Worm (Caenorhabditis elegans) whole organism, L4/young adult: Measurements from ENCODE around the gene npr-32.

Source experiments
- W03F9.2 ChIP-seq: fragments of 150-350 bp; optimal IDR thresholded peaks from 2 replicates; lab custom pipeline; 2014; ENCODE audit warnings: missing biosample characterization, missing genetic modification characterization
- dao-5 ChIP-seq: sonication (generic microtip); optimal IDR thresholded peaks from 2 replicates; lab custom pipeline; 2016; ENCODE audit warnings: missing genotype, missing genetic modification characterization, moderate library complexity, missing compliant biosample characterization
- him-1 ChIP-seq: sonication (generic microtip); optimal IDR thresholded peaks from 2 replicates; lab custom pipeline; 2016; ENCODE audit warnings: missing genotype, missing genetic modification reagents, missing genetic modification characterization, missing compliant biosample characterization

The npr-32 gene

DNA sequence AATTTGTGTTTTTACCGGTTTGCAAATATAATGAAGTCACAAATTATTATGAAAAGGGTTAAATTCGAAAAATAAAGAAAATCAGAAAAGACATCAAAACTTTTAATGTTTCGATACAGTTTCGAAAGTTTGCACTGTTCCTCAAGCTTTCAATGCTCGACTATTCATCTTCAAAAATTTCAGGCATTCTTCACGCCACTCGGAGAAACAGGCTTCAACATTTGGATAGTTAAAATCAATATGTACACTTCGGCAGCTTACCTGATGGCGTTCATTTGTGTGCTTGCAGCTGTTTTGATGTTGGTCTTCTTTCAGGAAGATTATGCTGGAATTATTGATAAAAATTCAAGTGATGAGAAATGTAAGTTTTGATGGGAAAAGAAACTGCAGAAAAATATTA lies 16.3 kb upstream of the npr-32 start:
- TF ChIP-seq W03F9.2 (no peak), him-1 (tag; lab: Kevin White, UChicago) (no peak), dao-5 (tag; lab: Kevin White, UChicago) (no peak)

DNA sequence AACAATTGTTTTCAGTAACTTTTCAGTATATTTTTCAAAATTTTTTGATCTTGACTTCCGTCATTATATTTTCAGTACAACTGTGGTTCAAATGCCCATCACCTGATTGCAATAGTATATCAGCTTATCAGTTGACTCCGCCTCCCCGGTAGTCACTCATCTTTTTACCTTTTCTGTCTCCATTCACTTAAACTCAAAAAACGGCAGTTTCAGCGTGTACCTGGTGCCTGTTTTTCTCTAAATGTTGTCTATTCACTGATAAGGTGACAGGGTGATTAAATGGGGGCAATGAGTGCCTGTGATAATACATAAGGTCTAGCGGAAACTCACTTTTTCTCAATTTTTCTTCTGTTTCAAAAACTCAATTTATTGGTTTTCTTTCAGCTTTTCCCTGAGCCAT lies 14.3 kb upstream of the npr-32 start, which contains the start of gene ZK550.2:
Gene ZK550.2, plus strand, starts transcription at position 385 of the 400 bp plus-strand sequence.
- TF ChIP-seq W03F9.2 = peak; percentile 38
- no peak for TF ChIP-seq him-1 (tag; lab: Kevin White, UChicago)

DNA sequence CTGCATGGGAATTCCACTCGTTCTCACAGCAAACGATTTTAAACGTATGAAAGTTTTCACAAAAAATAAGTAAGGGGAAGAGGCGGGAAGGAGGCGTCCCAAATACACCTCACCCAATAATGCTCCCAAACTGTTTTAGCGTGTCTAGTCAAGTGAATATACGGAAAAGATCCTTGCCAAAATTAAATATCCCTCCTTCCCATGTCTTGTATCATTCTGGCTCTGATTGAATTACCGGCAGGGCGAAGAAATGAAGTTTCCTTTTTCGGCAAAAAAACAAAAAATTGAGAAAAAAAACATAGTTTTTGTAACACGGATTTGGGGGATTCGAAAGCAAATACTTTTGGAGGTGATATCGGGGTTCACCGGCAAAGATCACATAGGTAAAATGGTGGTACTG lies 8.1 kb upstream of the npr-32 start:
- TF ChIP-seq dao-5 (tag; lab: Kevin White, UChicago) (no peak), W03F9.2 (no peak), him-1 (tag; lab: Kevin White, UChicago) (no peak)

DNA sequence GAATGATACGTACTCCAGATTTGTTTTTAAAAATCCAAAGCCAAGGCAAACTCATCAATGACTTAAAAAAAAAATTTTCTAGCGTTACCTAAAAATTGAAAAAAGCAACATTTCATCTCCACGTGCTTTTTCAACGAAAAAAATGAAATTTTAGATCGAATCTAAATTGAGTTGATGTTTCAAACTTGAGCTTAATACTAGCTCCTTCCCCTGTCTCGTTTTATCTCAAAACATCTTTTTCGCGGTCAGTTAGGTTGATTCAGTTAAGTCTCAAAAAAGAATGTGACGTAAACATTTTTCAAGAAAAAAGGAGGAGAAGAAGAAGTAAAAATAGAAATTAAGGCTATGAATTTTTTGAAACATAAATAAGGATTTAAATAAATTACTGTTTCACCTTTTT lies 6.2 kb upstream of the npr-32 start:
- TF ChIP-seq W03F9.2 (no peak), him-1 (tag; lab: Kevin White, UChicago) (no peak), dao-5 (tag; lab: Kevin White, UChicago) (no peak)

DNA sequence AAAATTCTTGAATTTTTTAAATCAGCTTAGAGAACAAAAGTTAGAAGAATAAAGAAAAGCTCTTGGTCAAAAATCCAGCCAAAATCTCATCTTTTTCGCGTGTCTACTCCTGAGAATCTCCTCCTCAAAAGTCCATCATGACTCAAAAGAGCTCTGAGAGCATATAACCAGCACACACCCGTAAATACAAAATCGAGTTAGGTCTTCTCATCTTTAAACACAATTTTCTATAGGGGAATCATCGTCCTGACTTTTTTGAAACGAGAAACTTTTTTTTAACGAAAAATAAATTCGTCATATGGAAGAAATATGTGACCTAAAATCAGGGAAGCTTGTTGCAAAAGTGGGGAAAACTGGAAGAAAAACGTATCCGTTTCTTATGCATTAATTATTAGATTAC lies 2.6 kb upstream of the npr-32 start:
- TF ChIP-seq dao-5 (tag; lab: Kevin White, UChicago) (no peak), him-1 (tag; lab: Kevin White, UChicago) (no peak), W03F9.2 (no peak)

DNA sequence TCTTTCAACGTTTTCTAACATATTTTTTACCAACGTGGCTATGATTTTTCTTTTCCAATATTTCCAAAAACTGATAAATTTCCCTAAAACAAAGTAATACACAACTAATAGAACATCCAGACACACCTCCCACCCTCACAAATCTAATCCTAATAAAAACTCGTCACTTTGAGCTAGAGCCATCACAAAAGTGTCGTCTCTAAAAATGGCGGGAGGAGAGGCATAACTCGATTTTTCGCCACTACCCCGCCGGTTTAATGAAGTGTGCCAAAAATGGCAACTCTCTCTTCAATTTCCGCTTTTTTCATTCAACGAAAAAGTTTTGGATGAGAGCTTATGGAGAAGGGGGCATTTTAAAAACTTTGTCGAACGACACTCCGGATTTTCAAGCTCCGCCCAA lies 2.0 kb upstream of the npr-32 start:
- no peak for TF ChIP-seq him-1 (tag; lab: Kevin White, UChicago)

DNA sequence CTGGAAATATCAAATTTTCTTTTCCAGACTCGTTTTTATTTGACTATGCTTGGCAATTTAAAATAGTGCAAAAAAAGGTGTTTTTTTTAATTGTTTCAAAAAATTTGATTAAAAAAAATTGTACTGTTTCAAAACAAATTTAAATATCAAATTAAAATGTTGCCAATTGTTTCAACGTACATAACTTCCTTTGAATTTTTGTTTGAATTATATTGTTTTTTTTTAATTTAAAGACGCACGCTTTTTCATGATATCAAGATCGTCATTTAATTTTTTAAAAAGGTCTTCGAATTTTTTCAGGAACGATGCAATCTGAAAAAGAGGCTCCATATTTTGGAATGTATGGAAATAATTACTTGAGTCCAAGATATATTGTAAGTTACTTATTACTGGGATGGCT lies 7.4 kb downstream of the npr-32 start, which contains the start of gene Y116A8B.4:
Gene Y116A8B.4, plus strand, starts transcription at position 301 of the 400 bp plus-strand sequence.
- TF ChIP-seq W03F9.2 = no peak
- TF ChIP-seq him-1 (tag; lab: Kevin White, UChicago) = no peak
- TF ChIP-seq dao-5 (tag; lab: Kevin White, UChicago) = no peak

DNA sequence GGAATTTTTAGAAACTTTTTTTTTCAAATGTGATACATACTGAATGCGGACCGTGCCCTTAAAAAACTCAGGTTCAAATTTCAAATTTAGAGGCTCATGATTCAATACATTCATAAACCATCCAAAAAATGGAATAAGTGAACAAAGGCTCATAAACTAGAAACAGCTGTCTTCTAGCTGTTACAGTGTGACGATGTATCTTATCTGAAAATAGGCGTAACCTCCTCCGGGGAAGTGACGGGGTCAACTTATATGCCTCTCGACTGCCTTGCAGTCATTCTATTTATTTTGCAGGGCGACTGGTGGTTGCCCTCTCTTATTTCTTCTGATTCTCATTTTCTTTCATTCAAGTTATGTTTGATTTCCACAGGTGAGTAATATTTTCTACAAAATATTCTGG lies 14.8 kb downstream of the npr-32 start, which contains the start of gene Y116A8B.1:
Gene Y116A8B.1, plus strand, starts transcription at position 301 of the 400 bp plus-strand sequence.
- TF ChIP-seq W03F9.2 (no peak), dao-5 (tag; lab: Kevin White, UChicago) (no peak), him-1 (tag; lab: Kevin White, UChicago) (no peak)

DNA sequence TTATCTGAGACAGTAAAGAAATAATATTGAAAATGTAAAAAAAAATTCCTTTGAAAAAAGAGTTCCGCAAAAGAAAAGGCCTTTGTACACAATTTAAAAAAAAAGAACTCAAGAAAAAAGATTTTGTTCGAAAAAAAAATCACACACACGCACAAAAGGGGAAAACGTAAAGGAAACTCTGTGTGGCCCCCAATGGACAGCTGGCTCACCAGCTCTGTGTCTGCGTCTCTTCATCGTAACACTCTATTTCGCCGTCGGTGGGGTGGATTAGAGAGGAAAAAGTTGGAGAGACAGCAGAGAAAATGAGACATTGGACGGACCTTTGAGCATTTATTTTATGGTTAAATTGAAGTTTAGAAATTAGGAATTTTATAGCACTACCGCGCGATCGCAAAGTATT lies 15.8 kb downstream of the npr-32 start:
- TF ChIP-seq him-1 (tag; lab: Kevin White, UChicago) (no peak), dao-5 (tag; lab: Kevin White, UChicago) (no peak), W03F9.2 (no peak)

DNA sequence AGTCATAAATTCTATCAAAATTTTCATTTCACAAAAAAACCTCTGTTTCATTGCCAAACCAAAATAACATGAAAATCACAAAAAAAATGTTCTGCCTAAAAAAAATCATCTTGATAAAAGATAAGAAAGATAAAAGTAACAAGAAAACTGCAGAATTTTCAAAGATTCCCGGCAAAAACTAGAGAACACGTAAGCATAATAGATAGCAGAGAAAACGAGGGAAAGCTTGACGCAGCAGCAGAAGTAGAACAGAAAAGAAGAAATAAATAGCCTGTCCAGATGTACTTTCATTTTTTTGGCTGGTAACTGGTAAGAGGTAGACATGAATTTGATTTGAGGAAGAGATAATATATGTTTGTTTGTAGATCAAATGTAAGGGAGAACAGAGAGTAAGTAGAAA lies 20.1 kb downstream of the npr-32 start:
- TF ChIP-seq him-1 (tag; lab: Kevin White, UChicago) (no peak), dao-5 (tag; lab: Kevin White, UChicago) (no peak), W03F9.2 (no peak)

DNA sequence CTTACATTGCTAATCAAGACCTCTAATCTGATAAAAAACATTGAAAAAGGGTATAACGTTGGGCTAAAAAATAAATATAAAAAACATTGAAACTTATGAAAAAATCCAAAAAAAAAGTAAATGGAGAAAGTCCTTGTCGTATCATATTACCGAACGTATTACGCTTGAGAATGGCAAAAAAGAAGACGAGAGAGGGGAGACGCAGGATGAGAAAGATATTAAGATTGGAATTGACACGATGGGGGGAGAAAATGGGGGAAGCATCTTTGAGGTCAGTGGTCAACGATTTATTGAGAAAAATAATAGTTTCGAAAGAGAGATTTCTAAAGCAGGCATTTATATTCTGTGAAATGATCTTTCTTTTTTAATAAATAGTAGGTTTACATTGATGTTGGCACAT lies 21.5 kb downstream of the npr-32 start:
- TF ChIP-seq him-1 (tag; lab: Kevin White, UChicago) (no peak), W03F9.2 (no peak), dao-5 (tag; lab: Kevin White, UChicago) (no peak)

DNA sequence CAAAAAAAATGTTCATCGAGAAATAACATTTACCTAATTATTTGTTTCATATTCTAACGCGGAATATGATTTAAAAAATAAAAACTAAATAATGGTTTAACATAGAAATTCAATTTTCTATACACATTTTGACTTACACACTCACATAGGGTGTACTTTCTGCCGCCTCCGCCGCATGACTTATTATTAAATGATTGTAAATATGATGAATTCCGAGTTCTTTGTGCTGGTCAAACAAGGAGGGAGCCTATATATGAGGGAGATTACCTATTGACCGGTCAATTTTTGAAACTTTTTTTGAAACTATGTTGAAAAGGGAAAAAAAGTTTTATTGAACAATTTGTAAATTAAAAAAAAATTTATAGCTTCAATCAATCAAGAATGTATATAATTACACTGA lies 23.0 kb downstream of the npr-32 start:
- TF ChIP-seq W03F9.2 = no peak
- TF ChIP-seq him-1 (tag; lab: Kevin White, UChicago) = no peak
- no peak for TF ChIP-seq dao-5 (tag; lab: Kevin White, UChicago)

DNA sequence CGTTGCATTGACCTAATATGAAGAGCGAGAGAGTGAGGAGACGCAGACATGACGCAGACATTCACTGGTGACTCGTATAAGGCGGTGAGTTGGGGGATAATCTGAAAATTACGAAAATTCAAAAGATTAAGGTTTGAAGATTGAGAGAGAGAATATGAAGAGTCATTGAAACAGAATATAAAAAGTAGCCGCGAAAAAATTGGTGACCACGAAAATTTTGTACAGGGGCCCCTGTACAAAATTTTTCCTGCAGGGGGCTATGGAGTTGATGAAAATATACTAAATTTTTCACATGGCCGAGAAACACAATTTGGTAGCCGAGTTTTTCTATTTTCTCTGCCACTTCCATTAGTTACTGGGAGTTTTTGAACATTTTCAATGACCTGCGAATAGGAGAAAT lies 24.1 kb downstream of the npr-32 start, which contains the start of gene cnnm-1:
Gene cnnm-1, minus strand, starts transcription at position 101 of the 400 bp plus-strand sequence.
- TF ChIP-seq dao-5 (tag; lab: Kevin White, UChicago) (no peak), him-1 (tag; lab: Kevin White, UChicago) (no peak), W03F9.2 (no peak)

DNA sequence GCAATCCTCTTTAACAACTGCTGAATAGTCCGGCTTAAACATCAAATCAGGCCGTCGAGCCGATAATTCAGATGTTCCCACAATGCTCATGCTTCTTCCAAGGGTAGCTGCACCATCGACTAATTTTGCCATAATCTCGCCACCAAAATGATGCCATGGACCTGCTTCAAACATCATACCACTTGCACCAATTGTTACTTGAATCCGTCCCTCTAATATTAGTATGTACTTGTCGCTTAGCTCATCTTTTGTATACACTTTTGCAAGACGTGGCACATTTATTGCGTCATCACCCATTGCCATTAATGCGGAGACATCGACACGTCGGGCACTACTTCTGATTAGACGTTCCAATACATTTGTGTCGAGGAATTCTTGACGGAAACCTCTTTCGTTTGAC lies 31.2 kb downstream of the npr-32 start:
- no peak for TF ChIP-seq him-1 (tag; lab: Kevin White, UChicago)
- no peak for TF ChIP-seq dao-5 (tag; lab: Kevin White, UChicago)
- TF ChIP-seq W03F9.2 = no peak

DNA sequence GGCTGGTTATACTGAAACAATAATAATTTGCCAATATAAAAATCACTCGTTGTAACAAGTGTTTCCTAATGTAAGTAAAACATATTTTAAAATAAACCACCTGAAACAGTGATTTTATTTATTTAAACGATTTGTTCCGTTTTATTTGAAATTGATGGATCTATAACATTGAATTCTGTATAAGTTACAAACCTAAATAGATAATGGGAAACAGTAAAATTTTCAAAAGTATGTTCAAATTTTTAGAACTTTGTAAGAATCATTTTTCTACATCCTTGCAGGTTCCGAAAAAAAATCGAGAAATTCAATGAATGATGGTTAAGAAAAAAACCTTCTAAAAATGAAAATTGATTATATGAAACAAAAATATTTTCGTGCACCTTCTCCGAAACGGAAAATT lies 37.4 kb downstream of the npr-32 start:
- no peak for TF ChIP-seq W03F9.2
- TF ChIP-seq dao-5 (tag; lab: Kevin White, UChicago) = no peak
- no peak for TF ChIP-seq him-1 (tag; lab: Kevin White, UChicago)
